Worm (Caenorhabditis elegans): ENCODE results near the gene C06G4.4.

Gene C06G4.4

ce11 chrIII:8001557-8001956, 23.9 kb upstream of the C06G4.4 start:
- TF ChIP-seq flt-1 (GFP tag; IDR thresholded peaks at IDR 0.05) (no peak), ztf-23 (GFP tag; IDR thresholded peaks at IDR 0.05) (no peak), cog-1 (tag; optimal IDR thresholded peaks at IDR 0.05) (no peak), klf-2 (GFP tag; conservative IDR thresholded peaks at IDR 0.05) (no peak), ztf-29 (GFP tag; IDR thresholded peaks at IDR 0.05) (no peak), tab-1 (GFP tag; IDR thresholded peaks at IDR 0.05) (no peak), T22C8.4 (GFP tag; IDR thresholded peaks at IDR 0.05) (no peak), med-1 (GFP tag; optimal IDR thresholded peaks at IDR 0.05; ENCODE audit: insufficient read depth) (no peak), ref-1 (GFP tag; conservative IDR thresholded peaks at IDR 0.05) (no peak)

ce11 chrIII:7997447-7998046, 19.9 kb upstream of the C06G4.4 start:
- TF ChIP-seq med-1 (GFP tag; optimal IDR thresholded peaks at IDR 0.05; ENCODE audit: insufficient read depth) (no peak), T22C8.4 (GFP tag; IDR thresholded peaks at IDR 0.05) (no peak), cog-1 (tag; optimal IDR thresholded peaks at IDR 0.05) (no peak)

- TF ChIP-seq flt-1 (GFP tag; IDR thresholded peaks at IDR 0.05): no peak
- TF ChIP-seq ztf-29 (GFP tag; IDR thresholded peaks at IDR 0.05): no peak
- TF ChIP-seq ztf-23 (GFP tag; IDR thresholded peaks at IDR 0.05): no peak
Measured at ce11 chrIII:7996353-7996752, 18.7 kb upstream of the C06G4.4 start, which contains the start of gene npr-17. Gene npr-17, minus strand, starts transcription at chrIII:7996453.

- no peak for TF ChIP-seq klf-2 (GFP tag; conservative IDR thresholded peaks at IDR 0.05)
- TF ChIP-seq ref-1 (GFP tag; conservative IDR thresholded peaks at IDR 0.05): no peak
- no peak for TF ChIP-seq ztf-29 (GFP tag; IDR thresholded peaks at IDR 0.05)
- TF ChIP-seq cog-1 (tag; optimal IDR thresholded peaks at IDR 0.05): no peak
- TF ChIP-seq tab-1 (GFP tag; IDR thresholded peaks at IDR 0.05): no peak
- TF ChIP-seq med-1 (GFP tag; optimal IDR thresholded peaks at IDR 0.05; ENCODE audit: insufficient read depth): no peak
- no peak for TF ChIP-seq ztf-23 (GFP tag; IDR thresholded peaks at IDR 0.05)
- TF ChIP-seq flt-1 (GFP tag; IDR thresholded peaks at IDR 0.05): no peak
- TF ChIP-seq T22C8.4 (GFP tag; IDR thresholded peaks at IDR 0.05): no peak
Measured at ce11 chrIII:7986585-7987171, 9.1 kb upstream of the C06G4.4 start, which contains the start of gene hrpk-2. Gene hrpk-2, plus strand, starts transcription at chrIII:7987121.

- TF ChIP-seq klf-2 (GFP tag; conservative IDR thresholded peaks at IDR 0.05): no peak
Measured at ce11 chrIII:7981938-7982337, 4.3 kb upstream of the C06G4.4 start.

- TF ChIP-seq med-1 (GFP tag; optimal IDR thresholded peaks at IDR 0.05; ENCODE audit: insufficient read depth): no peak
- TF ChIP-seq ztf-29 (GFP tag; IDR thresholded peaks at IDR 0.05): no peak
- no peak for TF ChIP-seq ztf-23 (GFP tag; IDR thresholded peaks at IDR 0.05)
- TF ChIP-seq klf-2 (GFP tag; conservative IDR thresholded peaks at IDR 0.05): no peak
- no peak for TF ChIP-seq cog-1 (tag; optimal IDR thresholded peaks at IDR 0.05)
- TF ChIP-seq tab-1 (GFP tag; IDR thresholded peaks at IDR 0.05): no peak
- TF ChIP-seq T22C8.4 (GFP tag; IDR thresholded peaks at IDR 0.05): no peak
- TF ChIP-seq flt-1 (GFP tag; IDR thresholded peaks at IDR 0.05): no peak
- no peak for TF ChIP-seq ref-1 (GFP tag; conservative IDR thresholded peaks at IDR 0.05)
Measured at ce11 chrIII:7981233-7981632, 3.6 kb upstream of the C06G4.4 start.

ce11 chrIII:7979659-7980058, 2.0 kb upstream of the C06G4.4 start, which contains the start of gene clp-1:
Gene clp-1, plus strand, starts transcription at chrIII:7979959.
- TF ChIP-seq tab-1 (GFP tag; IDR thresholded peaks at IDR 0.05): no peak
- no peak for TF ChIP-seq ztf-23 (GFP tag; IDR thresholded peaks at IDR 0.05)
- no peak for TF ChIP-seq ref-1 (GFP tag; conservative IDR thresholded peaks at IDR 0.05)
- no peak for TF ChIP-seq flt-1 (GFP tag; IDR thresholded peaks at IDR 0.05)
- no peak for TF ChIP-seq T22C8.4 (GFP tag; IDR thresholded peaks at IDR 0.05)
- no peak for TF ChIP-seq klf-2 (GFP tag; conservative IDR thresholded peaks at IDR 0.05)
- TF ChIP-seq ztf-29 (GFP tag; IDR thresholded peaks at IDR 0.05): no peak
- TF ChIP-seq med-1 (GFP tag; optimal IDR thresholded peaks at IDR 0.05; ENCODE audit: insufficient read depth): no peak
- TF ChIP-seq cog-1 (tag; optimal IDR thresholded peaks at IDR 0.05): no peak

- TF ChIP-seq med-1 (GFP tag; optimal IDR thresholded peaks at IDR 0.05; ENCODE audit: insufficient read depth) (no peak), ref-1 (GFP tag; conservative IDR thresholded peaks at IDR 0.05) (no peak), flt-1 (GFP tag; IDR thresholded peaks at IDR 0.05) (no peak)
Measured at ce11 chrIII:7978723-7979122, 1.1 kb upstream of the C06G4.4 start.

- TF ChIP-seq flt-1 (GFP tag; IDR thresholded peaks at IDR 0.05) (no peak), med-1 (GFP tag; optimal IDR thresholded peaks at IDR 0.05; ENCODE audit: insufficient read depth) (no peak), tab-1 (GFP tag; IDR thresholded peaks at IDR 0.05) (no peak), ztf-29 (GFP tag; IDR thresholded peaks at IDR 0.05) (no peak), ztf-23 (GFP tag; IDR thresholded peaks at IDR 0.05) (no peak), cog-1 (tag; optimal IDR thresholded peaks at IDR 0.05) (no peak)
Measured at ce11 chrIII:7978289-7978688, 677 bp upstream of the C06G4.4 start.

- no peak for TF ChIP-seq med-1 (GFP tag; optimal IDR thresholded peaks at IDR 0.05; ENCODE audit: insufficient read depth)
- TF ChIP-seq ztf-23 (GFP tag; IDR thresholded peaks at IDR 0.05): no peak
- no peak for TF ChIP-seq klf-2 (GFP tag; conservative IDR thresholded peaks at IDR 0.05)
- no peak for TF ChIP-seq tab-1 (GFP tag; IDR thresholded peaks at IDR 0.05)
Measured at ce11 chrIII:7977224-7977623, 388 bp downstream of the C06G4.4 start.

Data from whole organism, midembryonic.